Fruit fly (Drosophila melanogaster): ENCODE data around the gene CG33796.

The CG33796 gene

dm6 chr3L:16143685-16144539 is 26.0 kb downstream of the CG33796 start, which contains the start of gene CG32152:
TSS of gene CG32152 (minus strand) at chr3L:16144036.
- no peak for TF ChIP-seq Myc (optimal IDR thresholded peaks at IDR 0.05)
- no peak for TF ChIP-seq Sin3A (optimal IDR thresholded peaks at IDR 0.05)
- TF ChIP-seq h (optimal IDR thresholded peaks at IDR 0.05): no peak
- no peak for TF ChIP-seq ttk (optimal IDR thresholded peaks at IDR 0.05)
- TF ChIP-seq psq (optimal IDR thresholded peaks at IDR 0.05): no peak
- no peak for TF ChIP-seq insv (optimal IDR thresholded peaks at IDR 0.05)

dm6 chr3L:16141556-16141955 is 28.4 kb downstream of the CG33796 start:
- no peak for TF ChIP-seq Myc (optimal IDR thresholded peaks at IDR 0.05)
- TF ChIP-seq Sin3A (optimal IDR thresholded peaks at IDR 0.05): no peak
- no peak for TF ChIP-seq insv (optimal IDR thresholded peaks at IDR 0.05)
- TF ChIP-seq h (optimal IDR thresholded peaks at IDR 0.05): no peak
- TF ChIP-seq psq (optimal IDR thresholded peaks at IDR 0.05): no peak
- TF ChIP-seq ttk (optimal IDR thresholded peaks at IDR 0.05): no peak

- TF ChIP-seq h (optimal IDR thresholded peaks at IDR 0.05): no peak
- TF ChIP-seq Sin3A (optimal IDR thresholded peaks at IDR 0.05): no peak
- TF ChIP-seq insv (optimal IDR thresholded peaks at IDR 0.05): no peak
- TF ChIP-seq ttk (optimal IDR thresholded peaks at IDR 0.05): no peak
- TF ChIP-seq psq (optimal IDR thresholded peaks at IDR 0.05): no peak
- TF ChIP-seq Myc (optimal IDR thresholded peaks at IDR 0.05): no peak
Measured at dm6 chr3L:16139131-16139530, 30.8 kb downstream of the CG33796 start.

- TF ChIP-seq psq (optimal IDR thresholded peaks at IDR 0.05): no peak
Measured at dm6 chr3L:16137779-16138178, 32.1 kb downstream of the CG33796 start, which contains the start of gene CG5157. TSS of gene CG5157 (minus strand) at chr3L:16137879.

- TF ChIP-seq Sin3A (optimal IDR thresholded peaks at IDR 0.05) (no peak), insv (optimal IDR thresholded peaks at IDR 0.05) (no peak), psq (optimal IDR thresholded peaks at IDR 0.05) (no peak), Myc (optimal IDR thresholded peaks at IDR 0.05) (no peak), ttk (optimal IDR thresholded peaks at IDR 0.05) (no peak), h (optimal IDR thresholded peaks at IDR 0.05) (no peak)
Measured at dm6 chr3L:16136819-16137553, 32.9 kb downstream of the CG33796 start.

- TF ChIP-seq ttk (optimal IDR thresholded peaks at IDR 0.05) (no peak), psq (optimal IDR thresholded peaks at IDR 0.05) (no peak), Myc (optimal IDR thresholded peaks at IDR 0.05) (no peak), Sin3A (optimal IDR thresholded peaks at IDR 0.05) (no peak), insv (optimal IDR thresholded peaks at IDR 0.05) (no peak), h (optimal IDR thresholded peaks at IDR 0.05) (no peak)
Measured at dm6 chr3L:16132067-16132418, 37.9 kb downstream of the CG33796 start.

- no peak for TF ChIP-seq ttk (optimal IDR thresholded peaks at IDR 0.05)
- no peak for TF ChIP-seq Myc (optimal IDR thresholded peaks at IDR 0.05)
- TF ChIP-seq insv (optimal IDR thresholded peaks at IDR 0.05): no peak
- TF ChIP-seq h (optimal IDR thresholded peaks at IDR 0.05): no peak
- no peak for TF ChIP-seq psq (optimal IDR thresholded peaks at IDR 0.05)
- no peak for TF ChIP-seq Sin3A (optimal IDR thresholded peaks at IDR 0.05)
Measured at dm6 chr3L:16131264-16132066, 38.4 kb downstream of the CG33796 start, which contains the start of the genes Trs20 and elg1. TSS of gene Trs20 (minus strand) at chr3L:16131632. TSS of gene elg1 (plus strand) at chr3L:16132028.

- TF ChIP-seq Myc (optimal IDR thresholded peaks at IDR 0.05) (no peak), Sin3A (optimal IDR thresholded peaks at IDR 0.05) (no peak), insv (optimal IDR thresholded peaks at IDR 0.05) (no peak), ttk (optimal IDR thresholded peaks at IDR 0.05) (no peak), psq (optimal IDR thresholded peaks at IDR 0.05) (no peak)
Measured at dm6 chr3L:16128973-16129745, 40.7 kb downstream of the CG33796 start, which contains the start of gene SsRbeta. TSS of gene SsRbeta (plus strand) at chr3L:16129617.

- TF ChIP-seq ttk (optimal IDR thresholded peaks at IDR 0.05) (no peak), Myc (optimal IDR thresholded peaks at IDR 0.05) (no peak), h (optimal IDR thresholded peaks at IDR 0.05) (no peak), insv (optimal IDR thresholded peaks at IDR 0.05) (no peak), psq (optimal IDR thresholded peaks at IDR 0.05) (no peak), Sin3A (optimal IDR thresholded peaks at IDR 0.05) (no peak)
Measured at dm6 chr3L:16128481-16128972, 41.4 kb downstream of the CG33796 start, which contains the start of gene Pgm1. TSS of gene Pgm1 (minus strand) at chr3L:16128531.

dm6 chr3L:16121791-16122190 is 48.1 kb downstream of the CG33796 start, which contains the start of gene Strump:
TSS of gene Strump (plus strand) at chr3L:16122002.
- no peak for TF ChIP-seq Sin3A (optimal IDR thresholded peaks at IDR 0.05)
- TF ChIP-seq psq (optimal IDR thresholded peaks at IDR 0.05): no peak
- no peak for TF ChIP-seq insv (optimal IDR thresholded peaks at IDR 0.05)
- no peak for TF ChIP-seq ttk (optimal IDR thresholded peaks at IDR 0.05)
- TF ChIP-seq h (optimal IDR thresholded peaks at IDR 0.05): no peak
